Fruit fly (Drosophila melanogaster) whole organism, adult: ENCODE measurements around the gene CG34310.
A peak's percentile ranks its signal among the peaks of the same experiment; 100 is the strongest.

Source experiments
- CG11617 ChIP-seq: fragments of 200-800 bp; sonication (Bioruptor generic); optimal IDR thresholded peaks from 2 replicates; lab custom pipeline; 2017; ENCODE audit warnings: mild to moderate bottlenecking, missing biosample characterization, missing genetic modification reagents, missing genetic modification characterization
- CG12768 ChIP-seq: fragments of 200-800 bp; sonication (Bioruptor generic); optimal IDR thresholded peaks from 2 replicates; lab custom pipeline; 2017; ENCODE audit warnings: missing biosample characterization, missing genetic modification characterization, mild to moderate bottlenecking, moderate library complexity, missing genetic modification reagents
- CG14711 ChIP-seq: fragments of 200-800 bp; sonication (Bioruptor generic); optimal IDR thresholded peaks from 2 replicates; lab custom pipeline; 2018; ENCODE audit warnings: missing biosample characterization, mild to moderate bottlenecking, missing genetic modification characterization, moderate library complexity
- CG1620 ChIP-seq: fragments of 200-800 bp; sonication (Bioruptor generic); optimal IDR thresholded peaks from 2 replicates; lab custom pipeline; 2016; ENCODE audit warnings: missing biosample characterization, missing genetic modification characterization
- CG5204 ChIP-seq: fragments of 200-800 bp; sonication (Bioruptor generic); optimal IDR thresholded peaks from 2 replicates; lab custom pipeline; 2016; ENCODE audit warnings: missing biosample characterization, missing genetic modification characterization
- CG7045 ChIP-seq: fragments of 200-800 bp; sonication (Bioruptor generic); optimal IDR thresholded peaks from 2 replicates; lab custom pipeline; 2017; ENCODE audit warnings: missing biosample characterization, mild to moderate bottlenecking, missing genetic modification characterization
- CG7101 ChIP-seq: fragments of 200-800 bp; sonication (Bioruptor generic); optimal IDR thresholded peaks from 2 replicates; lab custom pipeline; 2018; ENCODE audit warnings: missing biosample characterization, mild to moderate bottlenecking, missing genetic modification characterization, moderate library complexity
- Clk ChIP-seq: fragments of 200-800 bp; sonication (Bioruptor generic); optimal IDR thresholded peaks from 2 replicates; lab custom pipeline; 2017; ENCODE audit warnings: missing biosample characterization, missing genetic modification characterization
- Crg-1 ChIP-seq: fragments of 200-800 bp; sonication (Bioruptor generic); optimal IDR thresholded peaks from 2 replicates; lab custom pipeline; 2016; ENCODE audit warnings: missing biosample characterization, missing genetic modification characterization
- Hr96 ChIP-seq: fragments of 200-800 bp; sonication (Bioruptor generic); optimal IDR thresholded peaks from 2 replicates; lab custom pipeline; 2016; ENCODE audit warnings: missing biosample characterization, missing genetic modification characterization
- Mnt ChIP-seq: fragments of 200-800 bp; sonication (Bioruptor generic); optimal IDR thresholded peaks from 2 replicates; lab custom pipeline; 2016; ENCODE audit warnings: missing biosample characterization, mild to moderate bottlenecking, missing genetic modification characterization
- bab1 ChIP-seq: fragments of 200-800 bp; sonication (Bioruptor generic); optimal IDR thresholded peaks from 3 replicates; lab custom pipeline; 2019; ENCODE audit warnings: missing biosample characterization, mild to moderate bottlenecking, missing genetic modification characterization, moderate library complexity
- cic ChIP-seq: fragments of 200-800 bp; sonication (Bioruptor generic); optimal IDR thresholded peaks from 2 replicates; lab custom pipeline; 2017; ENCODE audit warnings: missing biosample characterization, mild to moderate bottlenecking, missing genetic modification characterization, moderate library complexity
- cnc ChIP-seq, 2 experiments: fragments of >200 bp; optimal IDR thresholded peaks; 2 replicates each; lab custom pipeline; 2017
- kay ChIP-seq: fragments of 200-800 bp; sonication (Bioruptor generic); peaks from one replicate; lab custom pipeline; 2016; ENCODE audit warnings: missing biosample characterization, missing genetic modification characterization, borderline replicate concordance
- ovo ChIP-seq: fragments of 200-800 bp; sonication (Bioruptor generic); optimal IDR thresholded peaks from 2 replicates; lab custom pipeline; 2016; ENCODE audit warnings: missing biosample characterization, missing genetic modification characterization
- pad ChIP-seq: fragments of 200-800 bp; sonication (Bioruptor generic); optimal IDR thresholded peaks from 3 replicates; lab custom pipeline; 2017; ENCODE audit warnings: missing biosample characterization, missing genetic modification characterization, mild to moderate bottlenecking, moderate library complexity, missing genetic modification reagents
- tj ChIP-seq: fragments of 200-800 bp; sonication (Bioruptor generic); optimal IDR thresholded peaks from 3 replicates; lab custom pipeline; 2017; ENCODE audit warnings: missing biosample characterization, mild to moderate bottlenecking, missing genetic modification characterization, moderate library complexity
- toe ChIP-seq: fragments of 200-800 bp; sonication (Bioruptor generic); optimal IDR thresholded peaks from 2 replicates; lab custom pipeline; 2016; ENCODE audit warnings: missing biosample characterization, missing genetic modification characterization

Gene CG34310

DNA sequence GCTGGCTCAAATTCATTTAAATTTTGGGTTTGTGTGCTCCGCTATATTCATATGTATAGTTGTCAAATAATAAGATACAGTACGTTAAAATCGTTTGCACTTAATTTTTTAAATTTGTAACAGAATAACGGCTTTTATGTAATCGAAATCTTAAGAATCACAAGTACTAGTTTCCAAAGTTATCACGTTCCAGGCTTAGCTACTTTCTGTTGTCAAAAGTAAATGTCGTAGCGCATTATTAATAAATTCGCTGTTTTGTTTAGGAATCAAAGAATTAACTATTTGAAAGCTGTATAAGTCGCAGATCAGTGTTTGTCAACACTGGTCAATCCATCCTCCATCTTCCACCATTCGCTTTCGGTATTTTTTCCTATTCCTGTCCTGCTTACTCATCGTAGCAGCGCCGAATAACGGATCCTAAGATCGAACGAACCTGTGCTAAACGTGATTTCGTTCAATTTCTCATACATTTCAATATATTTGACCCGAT lies at the start of gene CG34310, which contains the start of the genes CG13771 and cup:
Gene CG34310 (plus strand): TSS at position 103 of the 490 bp plus-strand sequence.
Gene CG13771 (minus strand): TSS at position 51 of the 490 bp plus-strand sequence.
Gene cup (plus strand): TSS at position 103 of the 490 bp plus-strand sequence.
- no peak for TF ChIP-seq CG11617
- TF ChIP-seq ovo (GFP tag; lab: Kevin White, UChicago), result peak; percentile 43

DNA sequence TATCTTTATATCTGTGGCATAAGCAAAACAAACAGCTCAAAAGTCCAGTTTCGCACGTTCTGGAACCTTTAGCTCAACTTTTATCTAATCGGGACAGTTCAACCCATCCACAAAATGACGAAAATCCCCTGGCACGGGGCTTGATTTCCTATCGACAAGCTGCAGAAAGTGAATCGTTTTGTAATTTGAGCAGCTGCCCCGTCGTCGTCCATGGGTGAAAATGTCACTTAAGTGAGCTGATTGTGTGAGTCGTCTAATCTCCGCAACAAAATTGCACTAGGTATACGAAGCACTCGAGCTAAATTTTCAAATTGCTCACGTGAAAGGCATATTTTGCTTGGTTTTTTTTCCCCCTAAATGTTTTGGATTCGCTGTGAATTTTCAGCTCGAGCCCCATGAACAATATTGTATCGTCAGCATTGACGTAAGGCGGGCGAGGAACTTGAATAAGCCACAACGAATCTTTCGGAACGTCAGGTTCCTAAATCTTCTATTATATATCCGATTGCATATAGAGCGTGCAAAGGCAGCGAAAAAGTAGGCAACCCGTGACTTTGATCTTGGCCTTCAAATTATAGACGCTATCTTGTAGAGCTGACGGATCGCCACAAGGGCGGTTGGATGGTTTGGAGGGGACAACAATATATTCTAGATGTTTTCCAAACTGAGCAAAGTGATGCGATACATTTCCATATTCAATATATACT lies 49.1 kb upstream of the CG34310 start:
- peak; percentile 71 for TF ChIP-seq Mnt
- TF ChIP-seq CG12768, result peak; percentile 32
- no peak for TF ChIP-seq bab1 (GFP tag; lab: Kevin White, UChicago)
- TF ChIP-seq CG14711 (tag; lab: Kevin White, UChicago), result no peak
- TF ChIP-seq cic (GFP tag; lab: Kevin White, UChicago), result peak; percentile 55
- peak; percentile 81 for TF ChIP-seq kay (GFP tag; lab: Kevin White, UChicago)
- peak; percentile 89 for TF ChIP-seq tj (GFP tag; lab: Kevin White, UChicago)

DNA sequence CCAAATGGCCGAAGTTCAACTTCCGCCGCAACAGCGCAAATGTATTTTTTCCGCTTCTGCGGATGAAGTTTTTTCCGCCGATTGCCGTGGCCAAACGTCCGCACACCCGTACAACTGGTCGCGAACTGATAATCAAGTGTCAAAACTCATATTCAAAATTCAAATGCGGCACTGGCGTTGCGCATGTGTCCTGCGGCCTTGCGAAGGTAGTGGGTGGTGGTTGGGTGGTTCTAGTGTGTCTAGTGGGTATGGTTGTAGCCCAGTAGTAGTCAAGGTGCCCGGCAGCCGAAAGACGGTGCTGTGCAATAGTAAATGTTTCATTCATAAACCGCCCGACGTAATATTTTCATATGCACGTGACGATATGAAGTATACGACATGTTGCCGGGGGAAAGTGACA lies 41.9 kb upstream of the CG34310 start, which contains the start of gene DIP-iota:
Gene DIP-iota (minus strand): TSS at position 101 of the 400 bp plus-strand sequence.
- TF ChIP-seq cic (GFP tag; lab: Kevin White, UChicago) (no peak), Mnt (no peak), CG5204 (GFP tag; lab: Kevin White, UChicago) (no peak), ovo (GFP tag; lab: Kevin White, UChicago) (no peak), pad (GFP tag; lab: Kevin White, UChicago) (no peak), CG12768 (no peak), bab1 (GFP tag; lab: Kevin White, UChicago) (no peak), Crg-1 (GFP tag; lab: Kevin White, UChicago) (no peak), CG7101 (tag; lab: Kevin White, UChicago) (no peak)

dm6 chr2L:6622031-6622430 lies 41.4 kb upstream of the CG34310 start:
- no peak for TF ChIP-seq pad (GFP tag; lab: Kevin White, UChicago)
- TF ChIP-seq tj (GFP tag; lab: Kevin White, UChicago), result peak; percentile 99
- no peak for TF ChIP-seq CG5204 (GFP tag; lab: Kevin White, UChicago)

DNA sequence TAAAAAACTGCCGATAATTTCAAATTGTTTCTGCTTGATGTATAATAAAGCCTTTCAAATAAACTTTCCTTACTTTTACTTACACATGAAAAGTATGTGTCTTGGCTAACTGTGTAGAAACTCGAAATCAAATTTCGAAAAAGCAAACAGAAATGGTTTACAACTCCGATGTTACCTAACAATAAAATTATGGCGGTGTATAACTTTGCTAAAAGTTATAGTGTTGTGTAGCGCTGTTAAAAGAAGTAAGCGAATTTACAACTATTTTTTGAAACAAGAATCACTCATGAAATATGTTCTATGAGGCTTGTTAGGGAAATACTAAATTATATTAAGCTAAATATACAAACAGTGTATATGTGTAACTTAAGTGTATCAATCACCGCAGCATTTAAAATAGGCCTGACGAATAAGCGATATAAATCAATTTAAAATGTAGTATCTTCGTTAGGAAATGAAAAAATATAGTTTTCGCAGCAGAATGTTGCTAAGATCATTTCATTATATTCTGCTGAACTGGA lies 40.8 kb upstream of the CG34310 start, which contains the start of gene CG34345:
Gene CG34345 (plus strand): TSS at position 471 of the 521 bp plus-strand sequence.
- TF ChIP-seq Mnt (no peak), CG14711 (tag; lab: Kevin White, UChicago) (peak; percentile 3), CG1620 (GFP tag; lab: Kevin White, UChicago) (peak; percentile 29), cic (GFP tag; lab: Kevin White, UChicago) (no peak), kay (GFP tag; lab: Kevin White, UChicago) (no peak)

DNA sequence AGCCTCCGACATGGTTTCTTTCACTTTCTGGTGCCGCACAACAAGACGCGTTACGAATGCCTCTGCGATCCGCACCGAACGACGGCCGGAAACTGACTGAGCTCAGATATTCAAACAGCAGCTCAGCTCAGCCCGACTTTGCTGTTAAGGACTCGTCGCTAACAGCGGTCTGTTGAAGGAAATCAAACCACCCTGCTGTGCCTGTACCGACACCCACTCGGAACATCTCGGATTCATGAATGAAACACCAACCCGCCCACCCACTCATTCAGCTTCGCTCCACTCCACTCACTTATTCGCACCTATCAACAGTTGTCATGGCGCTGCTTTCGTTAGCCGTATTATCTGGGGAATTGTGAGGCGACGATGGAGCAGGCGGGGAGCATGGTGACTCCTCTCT lies 31.2 kb upstream of the CG34310 start, which contains the start of gene Oatp26F:
Gene Oatp26F (minus strand): TSS at position 101 of the 400 bp plus-strand sequence.
- TF ChIP-seq CG11617, result no peak
- TF ChIP-seq cnc (optimal IDR thresholded peaks at IDR 0.05; lab: Kevin White, UChicago), result no peak
- TF ChIP-seq tj (GFP tag; lab: Kevin White, UChicago), result no peak
- TF ChIP-seq kay (GFP tag; lab: Kevin White, UChicago), result no peak
- TF ChIP-seq Clk (GFP tag; lab: Kevin White, UChicago), result no peak
- TF ChIP-seq pad (GFP tag; lab: Kevin White, UChicago), result no peak
- TF ChIP-seq ovo (GFP tag; lab: Kevin White, UChicago), result no peak
- TF ChIP-seq CG7045, result no peak
- no peak for TF ChIP-seq toe
- TF ChIP-seq Crg-1 (GFP tag; lab: Kevin White, UChicago), result no peak
- no peak for TF ChIP-seq CG5204 (GFP tag; lab: Kevin White, UChicago)
- TF ChIP-seq Hr96 (GFP tag; lab: Kevin White, UChicago), result no peak

DNA sequence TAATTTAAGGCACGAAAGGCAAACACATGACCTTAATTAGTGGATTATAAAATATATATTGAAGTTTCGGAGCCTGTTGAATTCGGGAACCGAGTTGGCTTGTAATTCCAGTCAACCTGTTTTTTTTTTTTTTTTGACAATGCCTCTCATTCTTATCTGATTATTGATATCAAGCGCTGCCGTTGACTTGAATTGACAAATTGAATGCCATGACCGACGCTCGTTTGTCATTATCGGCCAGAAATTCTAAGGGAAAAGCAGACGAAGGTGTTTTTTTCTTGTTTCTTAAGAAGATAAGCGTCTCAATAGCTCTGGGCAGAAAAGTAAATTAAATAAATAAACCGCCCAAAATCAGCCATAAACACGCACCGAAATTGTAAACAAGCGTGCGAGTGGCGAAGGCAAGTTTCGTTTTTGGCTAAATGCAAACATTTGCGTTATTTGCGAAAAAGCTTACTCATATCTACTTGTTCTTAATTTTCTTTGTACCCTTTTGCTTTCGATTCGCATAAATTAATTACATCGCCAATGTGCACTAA lies 20.2 kb upstream of the CG34310 start:
- TF ChIP-seq kay (GFP tag; lab: Kevin White, UChicago), result peak; percentile 37
- TF ChIP-seq Mnt, result peak; percentile 7
- peak; percentile 85 for TF ChIP-seq tj (GFP tag; lab: Kevin White, UChicago)
- TF ChIP-seq pad (GFP tag; lab: Kevin White, UChicago), result no peak
- peak; percentile 4 for TF ChIP-seq Crg-1 (GFP tag; lab: Kevin White, UChicago)
- no peak for TF ChIP-seq CG5204 (GFP tag; lab: Kevin White, UChicago)
